Worm (Caenorhabditis elegans): Measurements from ENCODE around the gene msp-45.

- no peak for TF ChIP-seq egl-27 (tag; optimal IDR thresholded peaks at IDR 0.05)
- no peak for TF ChIP-seq skn-1 (tag; optimal IDR thresholded peaks at IDR 0.05)
- no peak for TF ChIP-seq fos-1 (tag; optimal IDR thresholded peaks at IDR 0.05)
- TF ChIP-seq nhr-77 (tag; optimal IDR thresholded peaks at IDR 0.05): no peak
- no peak for TF ChIP-seq unc-62 (GFP tag; optimal IDR thresholded peaks at IDR 0.05)
- TF ChIP-seq ama-1 (optimal IDR thresholded peaks at IDR 0.05): no peak
- TF ChIP-seq mdl-1 (tag; optimal IDR thresholded peaks at IDR 0.05): no peak
- no peak for TF ChIP-seq snpc-4 (tag; optimal IDR thresholded peaks at IDR 0.05)
- TF ChIP-seq aly-2 (tag; optimal IDR thresholded peaks at IDR 0.05): no peak
- no peak for TF ChIP-seq nhr-129 (tag; optimal IDR thresholded peaks at IDR 0.05)
- no peak for TF ChIP-seq nhr-237 (tag; optimal IDR thresholded peaks at IDR 0.05)
- TF ChIP-seq blmp-1 (tag; optimal IDR thresholded peaks at IDR 0.05; ENCODE audit: insufficient read depth): no peak
- no peak for TF ChIP-seq sma-3 (GFP tag; optimal IDR thresholded peaks at IDR 0.05)
These were observed 41.1 kb downstream of the msp-45 start, which contains the start of gene srsy-1 for ce11 chrII:5115733-5116132.
